Worm (Caenorhabditis elegans) whole organism, L2 larva: Measurements from ENCODE around the gene clec-41.
"Not testable (repeated sequence)": the region's sequence is repeated elsewhere in the genome, so short reads cannot be mapped to it uniquely, and the experiment has no call there.

Experiments used
- C34F6.9 ChIP-seq: fragments of 150-350 bp; optimal IDR thresholded peaks from 2 replicates; lab custom pipeline; 2014; ENCODE audit warnings: missing biosample characterization, missing genetic modification characterization
- ama-1 ChIP-seq: fragments of 150-350 bp; optimal IDR thresholded peaks from 2 replicates; lab custom pipeline; 2018; ENCODE audit warnings: inconsistent platforms
- blmp-1 ChIP-seq: sonication (generic microtip); optimal IDR thresholded peaks from 2 replicates; lab custom pipeline; 2017; ENCODE audit warnings: missing genetic modification characterization, mild to moderate bottlenecking, missing compliant biosample characterization, antibody characterized with exemption, moderate library complexity; ENCODE audit not compliant: insufficient read depth
- ceh-16 ChIP-seq: fragments of 150-350 bp; optimal IDR thresholded peaks from 2 replicates; lab custom pipeline; 2014; ENCODE audit warnings: missing biosample characterization, missing genetic modification characterization
- egl-27 ChIP-seq: sonication (generic microtip); optimal IDR thresholded peaks from 3 replicates; lab custom pipeline; 2017; ENCODE audit warnings: missing biosample characterization, missing genetic modification reagents, missing genetic modification characterization
- elt-1 ChIP-seq: fragments of 150-350 bp; optimal IDR thresholded peaks from 2 replicates; lab custom pipeline; 2014; ENCODE audit warnings: missing biosample characterization, missing genetic modification characterization
- elt-3 ChIP-seq: sonication (generic microtip); optimal IDR thresholded peaks from 2 replicates; lab custom pipeline; 2017; ENCODE audit warnings: missing biosample characterization, missing genetic modification characterization
- fos-1 ChIP-seq: fragments of 150-350 bp; optimal IDR thresholded peaks from 2 replicates; lab custom pipeline; 2014; ENCODE audit warnings: missing biosample characterization, missing genetic modification characterization
- gmeb-1 ChIP-seq: fragments of 150-350 bp; optimal IDR thresholded peaks from 2 replicates; lab custom pipeline; 2014; ENCODE audit warnings: missing biosample characterization, missing genetic modification characterization
- lin-11 ChIP-seq: fragments of 150-350 bp; sonication (generic microtip); optimal IDR thresholded peaks from 2 replicates; lab custom pipeline; 2014; ENCODE audit warnings: missing biosample characterization, missing genetic modification characterization, inconsistent platforms, mixed read lengths
- lin-13 ChIP-seq: fragments of 150-350 bp; optimal IDR thresholded peaks from 2 replicates; lab custom pipeline; 2014; ENCODE audit warnings: missing biosample characterization, missing genetic modification reagents, missing genetic modification characterization
- lin-39 ChIP-seq: fragments of 150-350 bp; optimal IDR thresholded peaks from 2 replicates; lab custom pipeline; 2014; ENCODE audit warnings: missing biosample characterization, missing genetic modification reagents, missing genetic modification characterization
- lsy-2 ChIP-seq, 2 experiments: fragments of 150-350 bp in 1 of 2; sonication (generic microtip) in 1 of 2; optimal IDR thresholded peaks; 2 replicates each; lab custom pipeline; 2014 to 2017; ENCODE audit warnings: missing biosample characterization in 2 of 2, missing genetic modification characterization in 2 of 2
- mab-5 ChIP-seq: fragments of 150-350 bp; optimal IDR thresholded peaks from 2 replicates; lab custom pipeline; 2014; ENCODE audit warnings: missing biosample characterization, missing genetic modification characterization
- mbf-1 ChIP-seq: sonication (generic microtip); optimal IDR thresholded peaks from 2 replicates; lab custom pipeline; 2017; ENCODE audit warnings: missing biosample characterization, missing genetic modification characterization
- mdl-1 ChIP-seq, 2 experiments: fragments of 150-350 bp in 1 of 2; sonication (generic microtip) in 1 of 2; optimal IDR thresholded peaks; 2 replicates each; lab custom pipeline; 2017; ENCODE audit warnings: missing biosample characterization in 2 of 2, missing genetic modification characterization in 2 of 2
- nhr-10 ChIP-seq: sonication (generic microtip); optimal IDR thresholded peaks from 2 replicates; lab custom pipeline; 2017; ENCODE audit warnings: missing biosample characterization, missing genetic modification characterization
- nhr-11 ChIP-seq: fragments of 150-350 bp; optimal IDR thresholded peaks from 2 replicates; lab custom pipeline; 2014; ENCODE audit warnings: missing biosample characterization, missing genetic modification characterization
- nhr-129 ChIP-seq: fragments of 150-350 bp; optimal IDR thresholded peaks from 2 replicates; lab custom pipeline; 2014; ENCODE audit warnings: missing biosample characterization, missing genetic modification characterization
- nhr-21 ChIP-seq: fragments of 150-350 bp; optimal IDR thresholded peaks from 2 replicates; lab custom pipeline; 2014; ENCODE audit warnings: missing biosample characterization, missing genetic modification characterization
- nhr-23 ChIP-seq: fragments of 150-350 bp; optimal IDR thresholded peaks from 2 replicates; lab custom pipeline; 2014; ENCODE audit warnings: missing biosample characterization, missing genetic modification reagents, missing genetic modification characterization
- nhr-237 ChIP-seq: fragments of 150-350 bp; optimal IDR thresholded peaks from 2 replicates; lab custom pipeline; 2014; ENCODE audit warnings: missing biosample characterization, missing genetic modification characterization
- nhr-77 ChIP-seq: fragments of 150-350 bp; optimal IDR thresholded peaks from 2 replicates; lab custom pipeline; 2014; ENCODE audit warnings: missing biosample characterization, missing genetic modification characterization
- peb-1 ChIP-seq: fragments of 150-350 bp; optimal IDR thresholded peaks from 2 replicates; lab custom pipeline; 2014; ENCODE audit warnings: missing biosample characterization, missing genetic modification characterization
- skn-1 ChIP-seq: sonication (generic microtip); optimal IDR thresholded peaks from 2 replicates; lab custom pipeline; 2017; ENCODE audit warnings: missing biosample characterization, missing genetic modification characterization
- sma-3 ChIP-seq: sonication (generic microtip); optimal IDR thresholded peaks from 2 replicates; lab custom pipeline; 2016; ENCODE audit warnings: missing genetic modification reagents, missing genetic modification characterization, missing compliant biosample characterization
- snpc-4 ChIP-seq: fragments of 150-350 bp; optimal IDR thresholded peaks from 2 replicates; lab custom pipeline; 2014; ENCODE audit warnings: missing biosample characterization, missing genetic modification characterization
- unc-39 ChIP-seq: fragments of 150-350 bp; optimal IDR thresholded peaks from 2 replicates; lab custom pipeline; 2014; ENCODE audit warnings: missing biosample characterization, missing genetic modification characterization
- unc-55 ChIP-seq: fragments of 150-350 bp; sonication (generic microtip); optimal IDR thresholded peaks from 3 replicates; lab custom pipeline; 2014; ENCODE audit warnings: missing biosample characterization, missing genetic modification reagents, missing genetic modification characterization
- unc-62 ChIP-seq: fragments of 150-350 bp; optimal IDR thresholded peaks from 2 replicates; lab custom pipeline; 2014; ENCODE audit warnings: missing biosample characterization, missing genetic modification reagents, missing genetic modification characterization
- zag-1 ChIP-seq: fragments of 150-350 bp; optimal IDR thresholded peaks from 2 replicates; lab custom pipeline; 2014; ENCODE audit warnings: missing biosample characterization, missing genetic modification characterization
- ztf-1 ChIP-seq: fragments of 200-800 bp; sonication (Bioruptor generic); conservative IDR thresholded peaks from 2 replicates; pipeline ENCODE4 v1.3.6; 2022; ENCODE audit warnings: missing genetic modification characterization, missing compliant biosample characterization
- ztf-11 ChIP-seq: sonication (generic microtip); optimal IDR thresholded peaks from 2 replicates; lab custom pipeline; 2017; ENCODE audit warnings: missing biosample characterization, missing genetic modification characterization
- ztf-4 ChIP-seq: fragments of 150-350 bp; optimal IDR thresholded peaks from 2 replicates; lab custom pipeline; 2014; ENCODE audit warnings: missing biosample characterization, missing genetic modification characterization

Gene clec-41

ce11 chrV:13157073-13157472 is 19.2 kb upstream of the clec-41 start:
- TF ChIP-seq snpc-4: no peak
- no peak for TF ChIP-seq elt-1 (tag; lab: Kevin White, UChicago)
- no peak for TF ChIP-seq mdl-1 (tag; optimal IDR thresholded peaks at IDR 0.05; lab: Kevin White, UChicago)
- TF ChIP-seq lin-11 (tag; lab: Kevin White, UChicago): no peak
- TF ChIP-seq ztf-1 (GFP tag; lab: Robert Waterston, UW): no peak
- TF ChIP-seq blmp-1 (tag; lab: Kevin White, UChicago): no peak
- TF ChIP-seq skn-1 (tag; lab: Kevin White, UChicago): no peak
- TF ChIP-seq nhr-77 (tag; lab: Kevin White, UChicago): no peak
- no peak for TF ChIP-seq nhr-129 (tag; lab: Kevin White, UChicago)
- TF ChIP-seq elt-3 (tag; lab: Kevin White, UChicago): no peak
- no peak for TF ChIP-seq nhr-11 (tag; lab: Kevin White, UChicago)
- TF ChIP-seq mbf-1: no peak
- TF ChIP-seq lin-13: no peak
- no peak for TF ChIP-seq mab-5 (tag; lab: Kevin White, UChicago)
- no peak for TF ChIP-seq C34F6.9 (tag; lab: Kevin White, UChicago)
- no peak for TF ChIP-seq ztf-11 (tag; lab: Kevin White, UChicago)
- no peak for TF ChIP-seq lin-39 (tag; lab: Kevin White, UChicago)

ce11 chrV:13154225-13154624 is 16.3 kb upstream of the clec-41 start:
- TF ChIP-seq elt-3 (tag; lab: Kevin White, UChicago): no peak
- TF ChIP-seq C34F6.9 (tag; lab: Kevin White, UChicago): no peak
- TF ChIP-seq nhr-21: no peak
- no peak for TF ChIP-seq fos-1 (tag; lab: Kevin White, UChicago)
- no peak for TF ChIP-seq ama-1 (lab: Kevin White, UChicago)
- TF ChIP-seq nhr-77 (tag; lab: Kevin White, UChicago): no peak
- no peak for TF ChIP-seq nhr-23 (tag; lab: Kevin White, UChicago)
- TF ChIP-seq sma-3: no peak
- TF ChIP-seq mdl-1 (tag; optimal IDR thresholded peaks at IDR 0.05; lab: Kevin White, UChicago): no peak
- no peak for TF ChIP-seq elt-1 (tag; lab: Kevin White, UChicago)
- no peak for TF ChIP-seq nhr-11 (tag; lab: Kevin White, UChicago)
- TF ChIP-seq zag-1 (tag; lab: Kevin White, UChicago): no peak
- TF ChIP-seq snpc-4: no peak
- TF ChIP-seq mab-5 (tag; lab: Kevin White, UChicago): no peak
- TF ChIP-seq unc-62: no peak
- TF ChIP-seq gmeb-1 (tag; lab: Kevin White, UChicago): no peak
- TF ChIP-seq, all 48 proteins: peak for 0

ce11 chrV:13152575-13152974 is 14.7 kb upstream of the clec-41 start, which contains the start of gene noca-1:
TSS of gene noca-1 (plus strand) at chrV:13152919.
- TF ChIP-seq mdl-1 (tag; optimal IDR thresholded peaks at IDR 0.05; lab: Kevin White, UChicago): no peak
- TF ChIP-seq nhr-21: no peak
- TF ChIP-seq ztf-1 (GFP tag; lab: Robert Waterston, UW): no peak
- no peak for TF ChIP-seq sma-3
- TF ChIP-seq ztf-4 (tag; lab: Kevin White, UChicago): no peak

ce11 chrV:13138681-13139080 is 780 bp upstream of the clec-41 start, which contains the start of gene dhc-3:
TSS of gene dhc-3 (plus strand) at chrV:13138981.
- no peak for TF ChIP-seq nhr-237 (tag; lab: Kevin White, UChicago)
- TF ChIP-seq lsy-2 (tag; optimal IDR thresholded peaks at IDR 0.05; lab: Kevin White, UChicago): no peak
- no peak for TF ChIP-seq peb-1
- no peak for TF ChIP-seq nhr-10 (tag; lab: Kevin White, UChicago)
- TF ChIP-seq unc-55 (GFP tag; lab: Kevin White, UChicago): no peak
- no peak for TF ChIP-seq unc-39 (tag; lab: Kevin White, UChicago)
- TF ChIP-seq ztf-4 (tag; lab: Kevin White, UChicago): no peak
- no peak for TF ChIP-seq nhr-23 (tag; lab: Kevin White, UChicago)
- TF ChIP-seq, all 48 proteins: peak for 0

- TF ChIP-seq ama-1 (lab: Kevin White, UChicago); egl-27 (tag; lab: Kevin White, UChicago); ceh-16: not testable (repeated sequence)
Measured at ce11 chrV:13134786-13135185, 3.1 kb downstream of the clec-41 start, which contains the start of gene clec-225. TSS of gene clec-225 (minus strand) at chrV:13134886.
